Worm (Caenorhabditis elegans) whole organism, L2 larva: ENCODE results near the gene T03E6.9.

Experiments used
- alr-1 ChIP-seq: fragments of 150-350 bp; optimal IDR thresholded peaks from 2 replicates; lab custom pipeline; 2014; ENCODE audit warnings: missing biosample characterization, missing genetic modification characterization
- aly-2 ChIP-seq: fragments of 150-350 bp; optimal IDR thresholded peaks from 2 replicates; lab custom pipeline; 2014; ENCODE audit warnings: missing biosample characterization, missing genetic modification characterization
- blmp-1 ChIP-seq: sonication (generic microtip); optimal IDR thresholded peaks from 2 replicates; lab custom pipeline; 2017; ENCODE audit warnings: missing genetic modification characterization, mild to moderate bottlenecking, missing compliant biosample characterization, antibody characterized with exemption, moderate library complexity; ENCODE audit not compliant: insufficient read depth
- elt-3 ChIP-seq: sonication (generic microtip); optimal IDR thresholded peaks from 2 replicates; lab custom pipeline; 2017; ENCODE audit warnings: missing biosample characterization, missing genetic modification characterization
- nhr-237 ChIP-seq: fragments of 150-350 bp; optimal IDR thresholded peaks from 2 replicates; lab custom pipeline; 2014; ENCODE audit warnings: missing biosample characterization, missing genetic modification characterization
- ztf-11 ChIP-seq: sonication (generic microtip); optimal IDR thresholded peaks from 2 replicates; lab custom pipeline; 2017; ENCODE audit warnings: missing biosample characterization, missing genetic modification characterization

DNA sequence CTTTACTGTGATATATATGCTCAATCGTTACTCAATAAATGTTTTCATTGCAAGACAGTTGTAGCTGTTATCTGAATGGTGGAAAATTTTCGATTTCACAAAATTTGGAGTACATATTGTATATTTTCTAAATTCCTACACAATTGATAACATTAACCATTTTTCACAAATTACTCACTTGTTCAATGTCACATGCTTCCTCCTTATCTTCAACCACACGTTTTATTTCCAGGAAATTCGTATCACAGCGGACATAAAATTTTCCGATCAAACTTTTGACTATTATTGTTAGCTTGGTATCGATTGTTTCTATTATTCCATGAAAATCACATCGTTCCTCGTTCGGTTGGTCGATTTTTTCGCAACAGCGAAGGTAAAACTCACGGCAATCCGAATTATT lies 8.0 kb upstream of the T03E6.9 start:
- TF ChIP-seq blmp-1 (tag; lab: Kevin White, UChicago) (no peak), alr-1 (tag; lab: Kevin White, UChicago) (no peak), nhr-237 (tag; lab: Kevin White, UChicago) (no peak), aly-2 (no peak), ztf-11 (no peak), elt-3 (tag; lab: Kevin White, UChicago) (no peak)
